Worm (Caenorhabditis elegans): ENCODE measurements around the gene hrpf-2.

The hrpf-2 gene

ce11 chrIV:6373721-6374120, 2.6 kb downstream of the hrpf-2 start:
- TF ChIP-seq tbx-9 (tag; optimal IDR thresholded peaks at IDR 0.05; ENCODE audit: borderline replicate concordance) (no peak), F37B4.10 (GFP tag; IDR thresholded peaks at IDR 0.05) (0 out of 2 replicates have a peak, but pooled peaks have one; percentile 67), cebp-1 (GFP tag; IDR thresholded peaks at IDR 0.05) (no peak), cebp-1 (tag; optimal IDR thresholded peaks at IDR 0.05) (no peak), zfh-2 (GFP tag; conservative IDR thresholded peaks at IDR 0.05) (peak; percentile 64), zim-3 (tag; optimal IDR thresholded peaks at IDR 0.05) (no peak), Y67H2A.10 (GFP tag; conservative IDR thresholded peaks at IDR 0.05) (no peak), ceh-58 (GFP tag; IDR thresholded peaks at IDR 0.05) (no peak)

ce11 chrIV:6372993-6373392, 3.3 kb downstream of the hrpf-2 start, which contains the start of gene smg-3:
Gene smg-3, minus strand, starts transcription at chrIV:6373093.
- peak; percentile 31; the same call in 1 of the 2 replicates for TF ChIP-seq pbrm-1 (GFP tag; IDR thresholded peaks at IDR 0.05)
- no peak for TF ChIP-seq B0261.1 (tag; optimal IDR thresholded peaks at IDR 0.05)
- no peak for TF ChIP-seq snpc-4 (GFP tag; optimal IDR thresholded peaks at IDR 0.05)
- TF ChIP-seq snpc-4 (tag; optimal IDR thresholded peaks at IDR 0.05), result peak in 1 of 4 experiments; percentile 65
- no peak for TF ChIP-seq Y79H2A.3 (GFP tag; conservative IDR thresholded peaks at IDR 0.05)
- peak; percentile 15 for TF ChIP-seq snpc-3.4 (tag; optimal IDR thresholded peaks at IDR 0.05)
- 0 out of 2 replicates have a peak, but pooled peaks have one; percentile 6 for TF ChIP-seq hsf-1 (GFP tag; IDR thresholded peaks at IDR 0.05)
- TF ChIP-seq ama-1 (optimal IDR thresholded peaks at IDR 0.05), result no peak
- TF ChIP-seq ama-1 (GFP tag; optimal IDR thresholded peaks at IDR 0.05), result peak in 1 of 2 experiments; percentile 48

- no peak for TF ChIP-seq B0261.1 (tag; optimal IDR thresholded peaks at IDR 0.05)
- TF ChIP-seq lin-26 (GFP tag; IDR thresholded peaks at IDR 0.05), result 0 out of 2 replicates have a peak, but pooled peaks have one; percentile 11
These were observed 4.1 kb downstream of the hrpf-2 start for ce11 chrIV:6372267-6372666.

ce11 chrIV:6369489-6369888, 6.8 kb downstream of the hrpf-2 start:
- peak in 1 of 3 experiments; percentile 33 for TF ChIP-seq lin-35 (GFP tag; optimal IDR thresholded peaks at IDR 0.05)
- TF ChIP-seq rcor-1 (GFP tag; IDR thresholded peaks at IDR 0.05), result no peak
- peak; percentile 21 for TF ChIP-seq ZK185.1 (tag; optimal IDR thresholded peaks at IDR 0.05; ENCODE audit: poor library complexity, severe bottlenecking)
- TF ChIP-seq lin-54 (GFP tag; optimal IDR thresholded peaks at IDR 0.05), result peak; percentile 64
- no peak for TF ChIP-seq snpc-4 (GFP tag; optimal IDR thresholded peaks at IDR 0.05)
- peak in 1 of 4 experiments; percentile 29 for TF ChIP-seq snpc-4 (tag; optimal IDR thresholded peaks at IDR 0.05)
- TF ChIP-seq efl-1 (GFP tag; optimal IDR thresholded peaks at IDR 0.05), result peak; percentile 28
- TF ChIP-seq atf-7 (tag; optimal IDR thresholded peaks at IDR 0.05), result no peak
- no peak for TF ChIP-seq aptf-3 (GFP tag; IDR thresholded peaks at IDR 0.05)
- TF ChIP-seq lsy-27 (tag; optimal IDR thresholded peaks at IDR 0.05; ENCODE audit: borderline replicate concordance, insufficient read depth), result no peak
- TF ChIP-seq nfya-1 (tag; optimal IDR thresholded peaks at IDR 0.05; ENCODE audit: borderline replicate concordance, insufficient read depth), result no peak

DNA sequence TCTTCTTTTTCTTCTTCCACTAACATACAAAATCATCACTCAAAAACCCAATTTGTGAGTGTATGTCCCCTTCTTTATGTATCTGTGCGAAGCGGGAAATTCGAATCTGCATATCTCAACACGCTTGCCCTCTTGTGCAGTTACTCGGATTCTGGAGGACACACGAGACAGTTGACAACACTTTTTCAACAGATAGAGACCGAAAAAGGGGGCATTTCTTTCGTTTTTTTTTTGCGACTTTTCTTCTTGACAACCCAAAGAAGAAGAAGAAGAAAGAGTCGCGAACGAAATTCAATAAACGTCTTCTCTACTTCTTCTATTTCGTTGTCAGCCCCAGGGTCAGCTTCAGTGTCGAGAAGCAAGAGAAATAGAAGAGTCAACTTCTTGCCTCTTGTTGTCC, 10.3 kb downstream of the hrpf-2 start:
- TF ChIP-seq zim-3 (tag; optimal IDR thresholded peaks at IDR 0.05), result no peak
- no peak for TF ChIP-seq nfya-1 (tag; optimal IDR thresholded peaks at IDR 0.05; ENCODE audit: borderline replicate concordance, insufficient read depth)
- 0 out of 2 replicates have a peak, but pooled peaks have one; percentile 4 for TF ChIP-seq hmg-1.2 (GFP tag; IDR thresholded peaks at IDR 0.05)

DNA sequence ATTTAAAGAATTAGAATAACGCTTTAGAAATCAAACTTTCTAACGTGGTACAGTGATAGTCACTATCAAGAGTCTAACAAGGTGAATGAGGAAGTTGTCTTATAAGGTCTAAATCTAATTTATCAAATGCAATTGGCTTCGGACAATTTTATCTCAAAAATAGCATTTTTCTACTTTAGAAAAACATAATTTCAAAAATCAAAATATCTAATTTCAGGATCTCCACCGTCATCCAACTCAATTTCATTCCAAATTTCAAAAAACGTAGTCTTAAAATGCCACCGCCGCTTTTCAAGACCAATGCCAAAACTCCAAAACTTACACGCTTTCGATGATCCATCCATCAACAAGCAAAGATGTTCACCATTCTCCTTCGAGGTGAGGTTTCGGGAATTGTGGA, 11.3 kb downstream of the hrpf-2 start, which contains the start of gene Y73B6BL.270:
TSS of gene Y73B6BL.270 (plus strand) at position 301 of the 400 bp plus-strand sequence.
- TF ChIP-seq nfya-2 (GFP tag; IDR thresholded peaks at IDR 0.05), result no peak
- no peak for TF ChIP-seq bed-1 (GFP tag; IDR thresholded peaks at IDR 0.05)
- no peak for TF ChIP-seq him-1 (tag; optimal IDR thresholded peaks at IDR 0.05)
- TF ChIP-seq egl-18 (GFP tag; IDR thresholded peaks at IDR 0.05), result no peak
- TF ChIP-seq lin-35 (GFP tag; optimal IDR thresholded peaks at IDR 0.05), result no peak
- TF ChIP-seq hrde-1 (tag; optimal IDR thresholded peaks at IDR 0.05; ENCODE audit: borderline replicate concordance), result no peak
- TF ChIP-seq zim-3 (tag; optimal IDR thresholded peaks at IDR 0.05), result no peak
- TF ChIP-seq die-1 (tag; optimal IDR thresholded peaks at IDR 0.05), result no peak
- TF ChIP-seq ceh-91 (GFP tag; IDR thresholded peaks at IDR 0.05), result no peak
- no peak for TF ChIP-seq lir-1 (GFP tag; conservative IDR thresholded peaks at IDR 0.05)
- TF ChIP-seq let-526 (GFP tag; IDR thresholded peaks at IDR 0.05), result no peak
- TF ChIP-seq ekl-4 (GFP tag; IDR thresholded peaks at IDR 0.05), result no peak
- no peak for TF ChIP-seq atf-7 (tag; optimal IDR thresholded peaks at IDR 0.05)
